Fruit fly (Drosophila melanogaster) whole organism, embryonic: ENCODE measurements around the gene anne.

Source experiments
- CG10979 ChIP-seq: fragments of 200-800 bp; sonication (Bioruptor generic); optimal IDR thresholded peaks from 2 replicates; lab custom pipeline; 2018; ENCODE audit warnings: missing biosample characterization, mild to moderate bottlenecking, missing genetic modification characterization, moderate library complexity
- Fer2 ChIP-seq: fragments of 200-800 bp; sonication (Bioruptor generic); optimal IDR thresholded peaks from 2 replicates; lab custom pipeline; 2018; ENCODE audit warnings: missing biosample characterization, mild to moderate bottlenecking, missing genetic modification characterization, moderate library complexity
- esg ChIP-seq: fragments of 200-800 bp; sonication (Bioruptor generic); conservative IDR thresholded peaks from 2 replicates; pipeline ENCODE4 v1.3.6; 2022; ENCODE audit warnings: missing biosample characterization, missing genetic modification characterization

- no peak for TF ChIP-seq Fer2 (tag; lab: Kevin White, UChicago)
- no peak for TF ChIP-seq esg (GFP tag; lab: Robert Waterston, UW)
- no peak for TF ChIP-seq CG10979 (tag; lab: Kevin White, UChicago)
Measured at dm6 chr4:130990-131389, 1.0 kb upstream of the anne start.
